Fruit fly (Drosophila melanogaster) whole organism, prepupa: Measurements from ENCODE around the gene CG45002.
A peak's percentile ranks its signal among the peaks of the same experiment; 100 is the strongest.

ENCODE experiments used
- Blimp-1 ChIP-seq: fragments of 200-800 bp; sonication (Bioruptor generic); optimal IDR thresholded peaks from 3 replicates; lab custom pipeline; 2017; ENCODE audit warnings: missing biosample characterization, missing genetic modification characterization, mild to moderate bottlenecking, moderate library complexity, missing genetic modification reagents
- CG10631 ChIP-seq: fragments of 200-800 bp; sonication (Bioruptor generic); optimal IDR thresholded peaks from 2 replicates; lab custom pipeline; 2016; ENCODE audit warnings: missing biosample characterization, missing genetic modification characterization
- CG11294 ChIP-seq: fragments of 200-800 bp; sonication (Bioruptor generic); IDR thresholded peaks from 2 replicates; pipeline ENCODE4 v1.3.6; 2022; ENCODE audit warnings: missing biosample characterization, missing genetic modification characterization
- CG11762 ChIP-seq: fragments of 200-800 bp; sonication (Bioruptor generic); optimal IDR thresholded peaks from 3 replicates; lab custom pipeline; 2016; ENCODE audit warnings: missing biosample characterization, missing genetic modification characterization; ENCODE audit not compliant: insufficient read depth
- CG1621 ChIP-seq: fragments of 200-800 bp; sonication (Bioruptor generic); optimal IDR thresholded peaks from 3 replicates; lab custom pipeline; 2018; ENCODE audit warnings: missing biosample characterization, mild to moderate bottlenecking, missing genetic modification characterization
- CG16779 ChIP-seq: fragments of 200-800 bp; sonication (Bioruptor generic); optimal IDR thresholded peaks from 3 replicates; lab custom pipeline; 2017; ENCODE audit warnings: missing biosample characterization, mild to moderate bottlenecking, missing genetic modification characterization
- CG32006 ChIP-seq: fragments of 200-800 bp; sonication (Bioruptor generic); optimal IDR thresholded peaks from 3 replicates; lab custom pipeline; 2017; ENCODE audit warnings: missing biosample characterization, mild to moderate bottlenecking, missing genetic modification characterization
- CG4318 ChIP-seq: fragments of 200-800 bp; sonication (Bioruptor generic); optimal IDR thresholded peaks from 3 replicates; lab custom pipeline; 2017; ENCODE audit warnings: missing biosample characterization, mild to moderate bottlenecking, missing genetic modification characterization
- CG6276 ChIP-seq: fragments of 200-800 bp; sonication (Bioruptor generic); optimal IDR thresholded peaks from 2 replicates; lab custom pipeline; 2017; ENCODE audit warnings: missing biosample characterization, mild to moderate bottlenecking, missing genetic modification characterization
- CG6792 ChIP-seq: fragments of 200-800 bp; sonication (Bioruptor generic); optimal IDR thresholded peaks from 3 replicates; lab custom pipeline; 2016; ENCODE audit warnings: missing biosample characterization, missing genetic modification characterization
- CG6808 ChIP-seq: fragments of 200-800 bp; sonication (Bioruptor generic); optimal IDR thresholded peaks from 3 replicates; lab custom pipeline; 2017; ENCODE audit warnings: missing biosample characterization, missing genetic modification characterization, mild to moderate bottlenecking, moderate library complexity, missing genetic modification reagents
- CG6854 ChIP-seq: fragments of 200-800 bp; sonication (Bioruptor generic); optimal IDR thresholded peaks from 2 replicates; lab custom pipeline; 2017; ENCODE audit warnings: missing biosample characterization, mild to moderate bottlenecking, missing genetic modification characterization
- CG7368 ChIP-seq: fragments of 200-800 bp; sonication (Bioruptor generic); optimal IDR thresholded peaks from 3 replicates; lab custom pipeline; 2016; ENCODE audit warnings: missing biosample characterization, missing genetic modification characterization
- CG8119 ChIP-seq: fragments of 200-800 bp; sonication (Bioruptor generic); IDR thresholded peaks from 3 replicates; pipeline ENCODE4 v1.3.6; 2022; ENCODE audit warnings: missing biosample characterization, missing genetic modification characterization
- CG8319 ChIP-seq: fragments of 200-800 bp; sonication (Bioruptor generic); optimal IDR thresholded peaks from 3 replicates; lab custom pipeline; 2016; ENCODE audit warnings: missing biosample characterization, missing genetic modification characterization
- CG8632 ChIP-seq: fragments of 200-800 bp; sonication (Bioruptor generic); optimal IDR thresholded peaks from 3 replicates; lab custom pipeline; 2016; ENCODE audit warnings: missing biosample characterization, missing genetic modification characterization
- CG9139 ChIP-seq: fragments of 200-800 bp; sonication (Bioruptor generic); optimal IDR thresholded peaks from 3 replicates; lab custom pipeline; 2017; ENCODE audit warnings: missing biosample characterization, mild to moderate bottlenecking, missing genetic modification characterization
- Eip75B ChIP-seq: fragments of 200-800 bp; sonication (Bioruptor generic); optimal IDR thresholded peaks from 3 replicates; lab custom pipeline; 2016; ENCODE audit warnings: missing biosample characterization, missing genetic modification characterization
- Eip78C ChIP-seq: fragments of 200-800 bp; sonication (Bioruptor generic); peaks from one replicate; lab custom pipeline; 2016; ENCODE audit warnings: missing biosample characterization, missing genetic modification characterization
- Eip93F ChIP-seq: fragments of 200-800 bp; sonication (Bioruptor generic); optimal IDR thresholded peaks from 2 replicates; lab custom pipeline; 2016; ENCODE audit warnings: missing biosample characterization, mild to moderate bottlenecking, missing genetic modification characterization
- Ets96B ChIP-seq: fragments of 200-800 bp; optimal IDR thresholded peaks from 2 replicates; lab custom pipeline; 2019; ENCODE audit warnings: missing biosample characterization, mild to moderate bottlenecking, missing genetic modification characterization, moderate library complexity
- Gug ChIP-seq: fragments of 200-800 bp; sonication (Bioruptor generic); IDR thresholded peaks from 2 replicates; pipeline ENCODE4 v1.3.6; 2022; ENCODE audit warnings: missing biosample characterization, missing genetic modification characterization
- Hr38 ChIP-seq: sonication (Bioruptor generic); optimal IDR thresholded peaks from 2 replicates; lab custom pipeline; 2016; ENCODE audit warnings: missing biosample characterization, missing genetic modification characterization
- Hr39 ChIP-seq: fragments of 200-800 bp; sonication (Bioruptor generic); optimal IDR thresholded peaks from 2 replicates; lab custom pipeline; 2016; ENCODE audit warnings: missing biosample characterization, missing genetic modification characterization
- Hr4 ChIP-seq: fragments of 200-800 bp; sonication (Bioruptor generic); optimal IDR thresholded peaks from 3 replicates; lab custom pipeline; 2016; ENCODE audit warnings: missing biosample characterization, missing genetic modification characterization
- Lpt ChIP-seq: fragments of 200-800 bp; sonication (Bioruptor generic); optimal IDR thresholded peaks from 3 replicates; lab custom pipeline; 2016; ENCODE audit warnings: missing biosample characterization, missing genetic modification characterization
- Met ChIP-seq: fragments of 200-800 bp; sonication (Bioruptor generic); optimal IDR thresholded peaks from 3 replicates; lab custom pipeline; 2016; ENCODE audit warnings: missing biosample characterization, missing genetic modification characterization
- Smox ChIP-seq: fragments of 200-800 bp; sonication (Bioruptor generic); optimal IDR thresholded peaks from 3 replicates; lab custom pipeline; 2016; ENCODE audit warnings: missing biosample characterization, missing genetic modification characterization
- Sox102F ChIP-seq: fragments of 200-800 bp; sonication (Bioruptor generic); optimal IDR thresholded peaks from 2 replicates; lab custom pipeline; 2016; ENCODE audit warnings: missing biosample characterization, mild to moderate bottlenecking, missing genetic modification characterization
- Sox15 ChIP-seq: fragments of 200-800 bp; sonication (Bioruptor generic); optimal IDR thresholded peaks from 3 replicates; lab custom pipeline; 2016; ENCODE audit warnings: missing biosample characterization, missing genetic modification characterization
- cyc ChIP-seq: fragments of 200-800 bp; sonication (Bioruptor generic); optimal IDR thresholded peaks from 3 replicates; lab custom pipeline; 2016; ENCODE audit warnings: missing biosample characterization, missing genetic modification characterization
- dsx ChIP-seq: fragments of 200-800 bp; optimal IDR thresholded peaks from 3 replicates; lab custom pipeline; 2019; ENCODE audit warnings: missing biosample characterization, mild to moderate bottlenecking, missing genetic modification characterization, moderate library complexity; ENCODE audit not compliant: poor library complexity, severe bottlenecking
- eg ChIP-seq: fragments of 200-800 bp; sonication (Bioruptor generic); IDR thresholded peaks from 3 replicates; pipeline ENCODE4 v1.3.6; 2022; ENCODE audit warnings: missing biosample characterization, missing genetic modification characterization
- fd59A ChIP-seq: fragments of 200-800 bp; sonication (Bioruptor generic); optimal IDR thresholded peaks from 2 replicates; lab custom pipeline; 2017; ENCODE audit warnings: missing biosample characterization, mild to moderate bottlenecking, missing genetic modification characterization, missing genetic modification reagents
- fd85E ChIP-seq: fragments of 200-800 bp; sonication (Bioruptor generic); optimal IDR thresholded peaks from 3 replicates; lab custom pipeline; 2016; ENCODE audit warnings: missing biosample characterization, missing genetic modification characterization
- fkh ChIP-seq: fragments of 200-800 bp; sonication (Bioruptor generic); optimal IDR thresholded peaks from 3 replicates; lab custom pipeline; 2017; ENCODE audit warnings: missing biosample characterization, mild to moderate bottlenecking, missing genetic modification characterization, moderate library complexity
- lz ChIP-seq: fragments of 200-800 bp; sonication (Bioruptor generic); optimal IDR thresholded peaks from 3 replicates; lab custom pipeline; 2016; ENCODE audit warnings: missing biosample characterization, missing genetic modification characterization
- net ChIP-seq: fragments of 200-800 bp; sonication (Bioruptor generic); optimal IDR thresholded peaks from 3 replicates; lab custom pipeline; 2016; ENCODE audit warnings: missing biosample characterization, missing genetic modification characterization
- pdm3 ChIP-seq: fragments of 200-800 bp; sonication (Bioruptor generic); optimal IDR thresholded peaks from 3 replicates; lab custom pipeline; 2016; ENCODE audit warnings: missing biosample characterization, missing genetic modification characterization
- salr ChIP-seq, 2 experiments: fragments of 200-800 bp; sonication (Bioruptor generic); optimal IDR thresholded peaks; 3 replicates each; lab custom pipeline; 2016 to 2018; ENCODE audit warnings: missing biosample characterization in 2 of 2, missing genetic modification characterization in 2 of 2, mild to moderate bottlenecking in 1 of 2
- spab ChIP-seq: fragments of 200-800 bp; sonication (Bioruptor generic); optimal IDR thresholded peaks from 2 replicates; lab custom pipeline; 2017; ENCODE audit warnings: missing biosample characterization, mild to moderate bottlenecking, missing genetic modification characterization, missing genetic modification reagents
- ss ChIP-seq, 2 experiments: fragments of 200-800 bp; sonication (Bioruptor generic); optimal IDR thresholded peaks; 2 replicates in 1 of 2; 3 replicates in 1 of 2; lab custom pipeline; 2017 to 2018; ENCODE audit warnings: mild to moderate bottlenecking in 2 of 2, missing biosample characterization in 2 of 2, missing genetic modification characterization in 2 of 2, moderate library complexity in 1 of 2
- svp ChIP-seq: fragments of 200-800 bp; sonication (Bioruptor generic); peaks from one replicate; lab custom pipeline; 2016; ENCODE audit warnings: missing biosample characterization, missing genetic modification characterization
- topi ChIP-seq: fragments of 200-800 bp; sonication (Bioruptor generic); optimal IDR thresholded peaks from 3 replicates; lab custom pipeline; 2016; ENCODE audit warnings: missing biosample characterization, missing genetic modification characterization
- vri ChIP-seq: fragments of 200-800 bp; sonication (Bioruptor generic); optimal IDR thresholded peaks from 3 replicates; lab custom pipeline; 2016; ENCODE audit warnings: missing biosample characterization, mild to moderate bottlenecking, missing genetic modification characterization

Gene CG45002

dm6 chrX:17110556-17111177 is 44.1 kb upstream of the CG45002 start:
- TF ChIP-seq CG8319 (GFP tag; lab: Kevin White, UChicago): no peak
- no peak for TF ChIP-seq Sox102F
- no peak for TF ChIP-seq net (GFP tag; lab: Kevin White, UChicago)
- no peak for TF ChIP-seq CG10631 (GFP tag; lab: Kevin White, UChicago)
- no peak for TF ChIP-seq CG16779 (tag; lab: Kevin White, UChicago)
- no peak for TF ChIP-seq dsx (GFP tag; lab: Kevin White, UChicago)
- TF ChIP-seq, all 60 proteins: peak for 0

dm6 chrX:17109673-17110072 is 43.1 kb upstream of the CG45002 start:
- no peak for TF ChIP-seq Eip75B (GFP tag; lab: Kevin White, UChicago)
- no peak for TF ChIP-seq CG9139 (GFP tag; lab: Kevin White, UChicago)
- TF ChIP-seq vri (GFP tag; lab: Kevin White, UChicago): peak; percentile 54
- peak; percentile 33; the same call in 1 of the 3 replicates for TF ChIP-seq eg (GFP tag; lab: Robert Waterston, UW)
- peak; percentile 56 for TF ChIP-seq fkh
- TF ChIP-seq CG6276 (GFP tag; lab: Kevin White, UChicago): peak; percentile 37

dm6 chrX:17108000-17108399 is 41.5 kb upstream of the CG45002 start:
- TF ChIP-seq Sox15 (GFP tag; lab: Kevin White, UChicago) (no peak), CG10631 (GFP tag; lab: Kevin White, UChicago) (no peak), dsx (GFP tag; lab: Kevin White, UChicago) (peak; percentile 7), vri (GFP tag; lab: Kevin White, UChicago) (no peak), CG6854 (GFP tag; lab: Kevin White, UChicago) (no peak), CG16779 (tag; lab: Kevin White, UChicago) (no peak), CG7368 (GFP tag; lab: Kevin White, UChicago) (no peak), Eip78C (no peak), topi (no peak), Hr4 (GFP tag; lab: Kevin White, UChicago) (no peak), CG11294 (GFP tag; lab: Robert Waterston, UW) (no peak), Lpt (no peak), fd59A (GFP tag; lab: Kevin White, UChicago) (no peak), CG4318 (GFP tag; lab: Kevin White, UChicago) (no peak), CG1621 (tag; lab: Kevin White, UChicago) (no peak), pdm3 (peak; percentile 1), fkh (no peak), eg (GFP tag; lab: Robert Waterston, UW) (no peak), CG6276 (GFP tag; lab: Kevin White, UChicago) (no peak), Smox (GFP tag; lab: Kevin White, UChicago) (no peak), CG8119 (no peak), CG6808 (GFP tag; lab: Kevin White, UChicago) (no peak), Eip75B (GFP tag; lab: Kevin White, UChicago) (no peak), CG11762 (GFP tag; lab: Kevin White, UChicago) (no peak), cyc (GFP tag; lab: Kevin White, UChicago) (no peak), Eip93F (GFP tag; lab: Kevin White, UChicago) (no peak), Hr38 (GFP tag; lab: Kevin White, UChicago) (no peak), lz (GFP tag; lab: Kevin White, UChicago) (peak; percentile 16), Sox102F (no peak), Gug (GFP tag; lab: Robert Waterston, UW) (no peak), CG32006 (GFP tag; lab: Kevin White, UChicago) (peak; percentile 32), ss (GFP tag; optimal IDR thresholded peaks at IDR 0.05; lab: Kevin White, UChicago) (no peak), CG8319 (GFP tag; lab: Kevin White, UChicago) (no peak), fd85E (GFP tag; lab: Kevin White, UChicago) (no peak), Ets96B (tag; lab: Kevin White, UChicago) (no peak), svp (GFP tag; lab: Kevin White, UChicago) (peak; percentile 76), spab (GFP tag; lab: Kevin White, UChicago) (no peak), CG6792 (GFP tag; lab: Kevin White, UChicago) (no peak), salr (GFP tag; optimal IDR thresholded peaks at IDR 0.05; lab: Kevin White, UChicago) (peak in 1 of 2 experiments; percentile 11), Blimp-1 (GFP tag; lab: Kevin White, UChicago) (no peak), CG8632 (no peak), Hr39 (no peak), Met (GFP tag; lab: Kevin White, UChicago) (peak; percentile 4)
